Worm (Caenorhabditis elegans): Measurements from ENCODE around the gene inpp-5K.
A peak's percentile ranks its signal among the peaks of the same experiment; 100 is the strongest.

Gene inpp-5K

ce11 chrIII:8136517-8137099 is 24.5 kb downstream of the inpp-5K start (continued):
- TF ChIP-seq ceh-90 (tag; optimal IDR thresholded peaks at IDR 0.05) = no peak
- no peak for TF ChIP-seq grh-1 (GFP tag; IDR thresholded peaks at IDR 0.05)
- peak; percentile 49 for TF ChIP-seq nhr-71 (tag; optimal IDR thresholded peaks at IDR 0.05)
- TF ChIP-seq nhr-47 (tag; optimal IDR thresholded peaks at IDR 0.05) = no peak
- no peak for TF ChIP-seq unc-62 (GFP tag; optimal IDR thresholded peaks at IDR 0.05)
- TF ChIP-seq F16B12.6 (tag; optimal IDR thresholded peaks at IDR 0.05) = no peak

DNA sequence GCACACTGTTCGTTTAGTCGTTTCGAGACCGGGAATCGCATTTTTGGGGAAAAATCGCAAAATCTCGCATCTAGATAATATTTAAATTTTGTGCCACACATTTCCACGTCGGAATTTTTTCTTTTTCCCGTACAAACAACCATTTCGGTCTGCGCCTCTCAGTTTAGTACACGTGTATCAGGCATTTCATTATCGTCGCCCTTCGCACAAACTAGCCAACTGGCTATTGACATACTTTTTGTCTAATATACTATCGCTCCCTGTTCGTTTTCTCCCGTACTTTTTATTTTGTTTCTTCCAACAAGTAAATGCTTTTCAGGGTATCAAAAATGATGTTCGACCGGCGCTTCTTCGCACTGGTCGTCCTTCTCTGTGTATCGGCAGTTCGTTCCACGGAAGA is 27.8 kb downstream of the inpp-5K start, which contains the start of gene C14B9.2:
C14B9.2 (plus strand) TSS at position 320 of the 400 bp plus-strand sequence.
- no peak for TF ChIP-seq dsc-1 (tag; optimal IDR thresholded peaks at IDR 0.05)
- peak; percentile 50 for TF ChIP-seq xbp-1 (tag; optimal IDR thresholded peaks at IDR 0.05)
- no peak for TF ChIP-seq grh-1 (GFP tag; IDR thresholded peaks at IDR 0.05)
- TF ChIP-seq mef-2 (tag; optimal IDR thresholded peaks at IDR 0.05) = no peak
- TF ChIP-seq ceh-88 (GFP tag; IDR thresholded peaks at IDR 0.05) = no peak
- no peak for TF ChIP-seq efl-1 (optimal IDR thresholded peaks at IDR 0.05)
- TF ChIP-seq efl-1 (GFP tag; optimal IDR thresholded peaks at IDR 0.05 in 1 of 2) = no peak
- TF ChIP-seq fkh-10 (GFP tag; optimal IDR thresholded peaks at IDR 0.05) = no peak
- TF ChIP-seq lin-39 (tag; optimal IDR thresholded peaks at IDR 0.05) = no peak
- TF ChIP-seq fos-1 (tag; optimal IDR thresholded peaks at IDR 0.05) = no peak

- TF ChIP-seq pax-3 (tag; optimal IDR thresholded peaks at IDR 0.05) = no peak
- TF ChIP-seq swsn-7 (tag; optimal IDR thresholded peaks at IDR 0.05) = no peak
- TF ChIP-seq blmp-1 (tag; optimal IDR thresholded peaks at IDR 0.05) = no peak
- 0 out of 2 replicates have a peak, but pooled peaks have one; percentile 18 for TF ChIP-seq ceh-88 (GFP tag; IDR thresholded peaks at IDR 0.05)
- no peak for TF ChIP-seq nhr-12 (tag; optimal IDR thresholded peaks at IDR 0.05)
- no peak for TF ChIP-seq efl-3 (GFP tag; optimal IDR thresholded peaks at IDR 0.05)
- TF ChIP-seq lsy-2 (tag; optimal IDR thresholded peaks at IDR 0.05) = peak in 1 of 2 experiments; percentile 43
- no peak for TF ChIP-seq pqm-1 (tag; optimal IDR thresholded peaks at IDR 0.05)
- no peak for TF ChIP-seq nhr-84 (tag; optimal IDR thresholded peaks at IDR 0.05)
- no peak for TF ChIP-seq xbp-1 (tag; optimal IDR thresholded peaks at IDR 0.05)
- TF ChIP-seq fkh-4 (tag; optimal IDR thresholded peaks at IDR 0.05; ENCODE audit: borderline replicate concordance) = no peak
- TF ChIP-seq zip-4 (GFP tag; optimal IDR thresholded peaks at IDR 0.05) = no peak
- TF ChIP-seq lin-14 (GFP tag; optimal IDR thresholded peaks at IDR 0.05) = peak; percentile 22
- TF ChIP-seq C16A3.4 (tag; optimal IDR thresholded peaks at IDR 0.05) = no peak
- TF ChIP-seq nhr-19 (GFP tag; conservative IDR thresholded peaks at IDR 0.05) = peak; percentile 25; the same call in 1 of the 2 replicates
- TF ChIP-seq vab-15 (tag; optimal IDR thresholded peaks at IDR 0.05) = no peak
- TF ChIP-seq ztf-11 (tag; optimal IDR thresholded peaks at IDR 0.05) = no peak
- TF ChIP-seq nhr-85 (tag) = peak; percentile 5
- TF ChIP-seq jun-1 (tag; optimal IDR thresholded peaks at IDR 0.05) = no peak
- no peak for TF ChIP-seq skn-1 (tag; optimal IDR thresholded peaks at IDR 0.05)
- TF ChIP-seq nhr-237 (tag; optimal IDR thresholded peaks at IDR 0.05) = no peak
- no peak for TF ChIP-seq ama-1 (optimal IDR thresholded peaks at IDR 0.05)
- no peak for TF ChIP-seq lin-35 (GFP tag; optimal IDR thresholded peaks at IDR 0.05)
- peak; percentile 1 for TF ChIP-seq tbx-2 (tag; optimal IDR thresholded peaks at IDR 0.05)
- TF ChIP-seq Y116A8C.19 (tag; optimal IDR thresholded peaks at IDR 0.05; ENCODE audit: borderline replicate concordance) = no peak
- no peak for TF ChIP-seq mef-2 (tag; optimal IDR thresholded peaks at IDR 0.05)
- no peak for TF ChIP-seq F16B12.6 (tag; optimal IDR thresholded peaks at IDR 0.05)
- TF ChIP-seq snu-23 (GFP tag; optimal IDR thresholded peaks at IDR 0.05) = no peak
- TF ChIP-seq lin-15B (tag; optimal IDR thresholded peaks at IDR 0.05) = no peak
- TF ChIP-seq ztf-4 (tag; optimal IDR thresholded peaks at IDR 0.05) = no peak
These were observed 28.6 kb downstream of the inpp-5K start for ce11 chrIII:8132496-8132895.
